Fruit fly (Drosophila melanogaster) whole organism, prepupa: Measurements from ENCODE around the gene mRpS14.

Experiments used
- CG10631 ChIP-seq: fragments of 200-800 bp; sonication (Bioruptor generic); optimal IDR thresholded peaks from 2 replicates; lab custom pipeline; 2016; ENCODE audit warnings: missing biosample characterization, missing genetic modification characterization
- CG11902 ChIP-seq: fragments of 200-800 bp; sonication (Bioruptor generic); optimal IDR thresholded peaks from 3 replicates; lab custom pipeline; 2016; ENCODE audit warnings: missing biosample characterization, missing genetic modification characterization
- CG4318 ChIP-seq: fragments of 200-800 bp; sonication (Bioruptor generic); optimal IDR thresholded peaks from 3 replicates; lab custom pipeline; 2017; ENCODE audit warnings: missing biosample characterization, mild to moderate bottlenecking, missing genetic modification characterization
- CG6163 ChIP-seq: fragments of 200-800 bp; sonication (Bioruptor generic); IDR thresholded peaks from 3 replicates; pipeline ENCODE4 v1.3.6; 2022; ENCODE audit warnings: missing biosample characterization, missing genetic modification characterization
- CG8119 ChIP-seq: fragments of 200-800 bp; sonication (Bioruptor generic); IDR thresholded peaks from 3 replicates; pipeline ENCODE4 v1.3.6; 2022; ENCODE audit warnings: missing biosample characterization, missing genetic modification characterization
- CG9139 ChIP-seq: fragments of 200-800 bp; sonication (Bioruptor generic); optimal IDR thresholded peaks from 3 replicates; lab custom pipeline; 2017; ENCODE audit warnings: missing biosample characterization, mild to moderate bottlenecking, missing genetic modification characterization
- Eip75B ChIP-seq: fragments of 200-800 bp; sonication (Bioruptor generic); optimal IDR thresholded peaks from 3 replicates; lab custom pipeline; 2016; ENCODE audit warnings: missing biosample characterization, missing genetic modification characterization
- OdsH ChIP-seq: fragments of 200-800 bp; sonication (Bioruptor generic); optimal IDR thresholded peaks from 3 replicates; lab custom pipeline; 2016; ENCODE audit warnings: missing biosample characterization, missing genetic modification characterization
- achi ChIP-seq: fragments of 200-800 bp; sonication (Bioruptor generic); optimal IDR thresholded peaks from 3 replicates; lab custom pipeline; 2016; ENCODE audit warnings: missing biosample characterization, missing genetic modification characterization
- cyc ChIP-seq: fragments of 200-800 bp; sonication (Bioruptor generic); optimal IDR thresholded peaks from 3 replicates; lab custom pipeline; 2016; ENCODE audit warnings: missing biosample characterization, missing genetic modification characterization
- pdm3 ChIP-seq: fragments of 200-800 bp; sonication (Bioruptor generic); optimal IDR thresholded peaks from 3 replicates; lab custom pipeline; 2016; ENCODE audit warnings: missing biosample characterization, missing genetic modification characterization
- salr ChIP-seq, 2 experiments: fragments of 200-800 bp; sonication (Bioruptor generic); optimal IDR thresholded peaks; 3 replicates each; lab custom pipeline; 2016 to 2018; ENCODE audit warnings: missing biosample characterization in 2 of 2, missing genetic modification characterization in 2 of 2, mild to moderate bottlenecking in 1 of 2
- topi ChIP-seq: fragments of 200-800 bp; sonication (Bioruptor generic); optimal IDR thresholded peaks from 3 replicates; lab custom pipeline; 2016; ENCODE audit warnings: missing biosample characterization, missing genetic modification characterization

DNA sequence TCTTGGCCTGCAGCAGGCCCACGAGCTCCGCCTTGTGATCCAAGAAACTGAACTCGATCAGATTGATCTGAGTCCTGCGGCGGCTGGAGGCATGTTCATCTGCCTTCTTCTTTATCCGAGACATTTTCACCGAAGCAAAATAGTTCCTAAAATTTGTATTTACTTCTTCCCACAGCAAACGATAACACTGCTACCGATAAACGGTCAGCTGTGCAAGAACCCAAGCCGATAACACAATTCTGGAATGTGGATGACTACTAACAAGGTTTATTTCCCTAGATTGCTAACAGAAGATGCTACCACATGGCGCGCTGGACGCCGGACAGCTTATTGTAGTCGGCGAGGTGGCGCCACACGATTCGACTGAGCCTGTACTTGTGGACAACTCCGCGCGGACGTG, 904 bp downstream of the mRpS14 start, which contains the start of gene CG32533:
- no peak for TF ChIP-seq CG11902
- TF ChIP-seq salr (GFP tag; optimal IDR thresholded peaks at IDR 0.05; lab: Kevin White, UChicago): no peak
- no peak for TF ChIP-seq CG10631 (GFP tag; lab: Kevin White, UChicago)
- no peak for TF ChIP-seq pdm3 (GFP tag; lab: Kevin White, UChicago)
- no peak for TF ChIP-seq Eip75B (GFP tag; lab: Kevin White, UChicago)
- TF ChIP-seq CG4318 (GFP tag; lab: Kevin White, UChicago): no peak
- TF ChIP-seq CG8119 (GFP tag; lab: Robert Waterston, UW): no peak
- no peak for TF ChIP-seq OdsH (GFP tag; lab: Kevin White, UChicago)
- TF ChIP-seq achi (GFP tag; lab: Kevin White, UChicago): no peak
- TF ChIP-seq cyc (GFP tag; lab: Kevin White, UChicago): no peak
- TF ChIP-seq CG9139: no peak
- no peak for TF ChIP-seq topi (GFP tag; lab: Kevin White, UChicago)
- TF ChIP-seq CG6163 (GFP tag; lab: Robert Waterston, UW): no peak
